Worm (Caenorhabditis elegans): ENCODE measurements around the gene F31F6.2.

- TF ChIP-seq nfya-1 (tag; optimal IDR thresholded peaks at IDR 0.05) = no peak
- TF ChIP-seq unc-3 (GFP tag; conservative IDR thresholded peaks at IDR 0.05) = no peak
- TF ChIP-seq unc-3 (tag; optimal IDR thresholded peaks at IDR 0.05) = no peak
- no peak for TF ChIP-seq rnt-1 (tag; optimal IDR thresholded peaks at IDR 0.05)
- TF ChIP-seq ceh-31 (tag; optimal IDR thresholded peaks at IDR 0.05) = no peak
- no peak for TF ChIP-seq F13H6.1 (tag; optimal IDR thresholded peaks at IDR 0.05)
- no peak for TF ChIP-seq ceh-18 (tag; optimal IDR thresholded peaks at IDR 0.05)
- no peak for TF ChIP-seq Y22D7AL.16 (tag; optimal IDR thresholded peaks at IDR 0.05)
- TF ChIP-seq dve-1 (tag; optimal IDR thresholded peaks at IDR 0.05) = no peak
- TF ChIP-seq pha-4 (tag; optimal IDR thresholded peaks at IDR 0.05) = no peak
- TF ChIP-seq ceh-45 (GFP tag; IDR thresholded peaks at IDR 0.05) = no peak
- TF ChIP-seq sox-4 (tag; optimal IDR thresholded peaks at IDR 0.05) = no peak
- no peak for TF ChIP-seq pqm-1 (tag; optimal IDR thresholded peaks at IDR 0.05)
- TF ChIP-seq ceh-2 (tag; optimal IDR thresholded peaks at IDR 0.05) = no peak
- TF ChIP-seq syd-9 (tag; optimal IDR thresholded peaks at IDR 0.05) = no peak
Measured at ce11 chrX:14844481-14844880, 27.2 kb downstream of the F31F6.2 start.

Data from whole organism, late embryonic.